Worm (Caenorhabditis elegans): ENCODE results near the gene ced-6.

ced-6 gene

DNA sequence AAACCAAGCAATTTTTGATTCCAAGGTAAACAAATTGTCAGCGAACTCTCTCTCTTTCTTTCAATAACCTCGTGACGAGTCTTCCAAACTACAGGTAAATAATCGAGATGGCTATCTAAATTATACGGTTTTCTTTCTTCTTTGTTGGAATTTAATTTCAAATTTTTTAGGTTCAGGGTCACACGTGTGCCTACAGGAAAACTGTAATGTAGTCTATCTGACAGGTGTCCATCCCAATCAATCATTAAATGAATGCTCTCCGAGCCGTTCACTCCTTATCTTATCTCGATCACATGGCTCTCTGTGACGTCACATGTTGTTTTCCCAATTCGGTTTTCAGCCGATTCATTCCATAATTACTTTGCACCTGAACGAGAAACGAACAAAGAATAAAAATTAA is 42.5 kb upstream of the ced-6 start (continued):
- TF ChIP-seq lin-29 (GFP tag; IDR thresholded peaks at IDR 0.05) (no peak), mxl-3 (GFP tag; optimal IDR thresholded peaks at IDR 0.05) (no peak)

ce11 chrIII:5554884-5555500 is 40.6 kb upstream of the ced-6 start, which contains the start of the genes nmad-1 and hach-1:
TSS of gene nmad-1 (minus strand) at chrIII:5554934.
TSS of gene hach-1 (plus strand) at chrIII:5555450.
- TF ChIP-seq fkh-10 (GFP tag; optimal IDR thresholded peaks at IDR 0.05), result peak; percentile 36
- no peak for TF ChIP-seq zag-1 (tag; optimal IDR thresholded peaks at IDR 0.05)
- TF ChIP-seq ceh-44 (GFP tag; IDR thresholded peaks at IDR 0.05), result no peak
- no peak for TF ChIP-seq Y48G9A.11 (GFP tag; IDR thresholded peaks at IDR 0.05)
- 0 out of 2 replicates have a peak, but pooled peaks have one; percentile 47 for TF ChIP-seq arid-1 (GFP tag; conservative IDR thresholded peaks at IDR 0.05)
- TF ChIP-seq nhr-48 (tag; optimal IDR thresholded peaks at IDR 0.05), result peak; percentile 69
- TF ChIP-seq Y5F2A.4 (GFP tag; optimal IDR thresholded peaks at IDR 0.05), result no peak
- no peak for TF ChIP-seq lin-29 (GFP tag; IDR thresholded peaks at IDR 0.05)
- TF ChIP-seq ceh-32 (tag; optimal IDR thresholded peaks at IDR 0.05; ENCODE audit: poor library complexity), result no peak
- TF ChIP-seq T20F7.1 (GFP tag; optimal IDR thresholded peaks at IDR 0.05), result peak; percentile 64
- peak; percentile 34 for TF ChIP-seq spr-1 (tag; optimal IDR thresholded peaks at IDR 0.05)
- TF ChIP-seq hmg-1.1 (GFP tag; IDR thresholded peaks at IDR 0.05), result peak; percentile 80
- no peak for TF ChIP-seq snpc-4 (tag; optimal IDR thresholded peaks at IDR 0.05)
- TF ChIP-seq nhr-6 (tag; optimal IDR thresholded peaks at IDR 0.05), result peak; percentile 48
- peak; percentile 82 for TF ChIP-seq ces-1 (GFP tag; optimal IDR thresholded peaks at IDR 0.05)
- TF ChIP-seq tag-97 (GFP tag; IDR thresholded peaks at IDR 0.05), result no peak
- no peak for TF ChIP-seq R02D3.7 (tag; optimal IDR thresholded peaks at IDR 0.05)
- TF ChIP-seq T26A8.4 (GFP tag; IDR thresholded peaks at IDR 0.05), result peak; percentile 65; the same call in 1 of the 2 replicates
- TF ChIP-seq dmd-9 (GFP tag; IDR thresholded peaks at IDR 0.05), result no peak
- no peak for TF ChIP-seq tra-1 (GFP tag; IDR thresholded peaks at IDR 0.05)
- peak in 1 of 2 experiments; percentile 81 for TF ChIP-seq lsy-2 (tag; optimal IDR thresholded peaks at IDR 0.05)
- no peak for TF ChIP-seq dmd-8 (GFP tag; IDR thresholded peaks at IDR 0.05)
- TF ChIP-seq lin-1 (GFP tag; IDR thresholded peaks at IDR 0.05), result peak; percentile 64; the same call in 1 of the 2 replicates
- TF ChIP-seq F37D6.2 (tag; optimal IDR thresholded peaks at IDR 0.05), result peak; percentile 26
- peak; percentile 27 for TF ChIP-seq nhr-28 (tag; optimal IDR thresholded peaks at IDR 0.05)
- TF ChIP-seq D1046.2 (GFP tag; IDR thresholded peaks at IDR 0.05), result no peak
- TF ChIP-seq daf-19 (GFP tag; conservative IDR thresholded peaks at IDR 0.05), result 0 out of 2 replicates have a peak, but pooled peaks have one; percentile 48
- TF ChIP-seq daf-16 (GFP tag; optimal IDR thresholded peaks at IDR 0.05), result peak; percentile 18 to 49
- peak; percentile 48 for TF ChIP-seq daf-16 (tag; optimal IDR thresholded peaks at IDR 0.05)
- peak; percentile 58 for TF ChIP-seq ctbp-1 (GFP tag; IDR thresholded peaks at IDR 0.05)
- peak; percentile 51 for TF ChIP-seq hlh-30 (tag; optimal IDR thresholded peaks at IDR 0.05; ENCODE audit: insufficient read depth)
- TF ChIP-seq lir-3 (tag; optimal IDR thresholded peaks at IDR 0.05), result no peak
- TF ChIP-seq nhr-76 (tag; optimal IDR thresholded peaks at IDR 0.05), result no peak
- TF ChIP-seq vab-7 (GFP tag; IDR thresholded peaks at IDR 0.05), result peak; percentile 73
- TF ChIP-seq skn-1 (tag; optimal IDR thresholded peaks at IDR 0.05), result no peak
- TF ChIP-seq ceh-20 (GFP tag; IDR thresholded peaks at IDR 0.05), result peak; percentile 59; the same call in 1 of the 2 replicates
- TF ChIP-seq dpl-1 (GFP tag; optimal IDR thresholded peaks at IDR 0.05), result peak; percentile 76
- TF ChIP-seq lin-15B (tag; optimal IDR thresholded peaks at IDR 0.05), result no peak
- TF ChIP-seq mep-1 (tag; optimal IDR thresholded peaks at IDR 0.05), result peak; percentile 87
- TF ChIP-seq attf-4 (tag; optimal IDR thresholded peaks at IDR 0.05), result no peak
- TF ChIP-seq dmd-6 (GFP tag; IDR thresholded peaks at IDR 0.05), result no peak
- no peak for TF ChIP-seq lin-39 (tag; optimal IDR thresholded peaks at IDR 0.05)
- TF ChIP-seq dve-1 (tag; optimal IDR thresholded peaks at IDR 0.05; ENCODE audit: insufficient read depth), result peak; percentile 79
- peak; percentile 43 for TF ChIP-seq lin-13 (GFP tag; optimal IDR thresholded peaks at IDR 0.05)
- TF ChIP-seq egl-27 (tag; optimal IDR thresholded peaks at IDR 0.05), result no peak
- TF ChIP-seq egl-43 (GFP tag; IDR thresholded peaks at IDR 0.05), result 0 out of 2 replicates have a peak, but pooled peaks have one; percentile 57
- TF ChIP-seq rbr-2 (tag; optimal IDR thresholded peaks at IDR 0.05), result peak; percentile 75
- TF ChIP-seq nhr-11 (tag; optimal IDR thresholded peaks at IDR 0.05), result no peak

All from whole organism, L4 larva.